Worm (Caenorhabditis elegans) whole organism, L1 larva: Measurements from ENCODE around the gene C04H4.1.
A peak's percentile ranks its signal among the peaks of the same experiment; 100 is the strongest.

Experiments
- C16A3.4 ChIP-seq: fragments of 150-350 bp; optimal IDR thresholded peaks from 2 replicates; lab custom pipeline; 2014; ENCODE audit warnings: missing biosample characterization, missing genetic modification characterization
- alr-1 ChIP-seq: fragments of 200-800 bp; sonication (Bioruptor generic); optimal IDR thresholded peaks from 2 replicates; lab custom pipeline; 2018; ENCODE audit warnings: borderline replicate concordance, mild to moderate bottlenecking, missing genetic modification characterization, missing compliant biosample characterization
- blmp-1 ChIP-seq: fragments of 150-350 bp; optimal IDR thresholded peaks from 2 replicates; lab custom pipeline; 2014; ENCODE audit warnings: missing biosample characterization, missing genetic modification characterization
- ceh-63 ChIP-seq: fragments of 200-800 bp; sonication (Bioruptor generic); optimal IDR thresholded peaks from 2 replicates; lab custom pipeline; 2018; ENCODE audit warnings: mild to moderate bottlenecking, missing genetic modification characterization, missing compliant biosample characterization
- ceh-82 ChIP-seq, 3 experiments: fragments of 150-350 bp in 1 of 3; sonication (generic microtip) in 2 of 3; optimal IDR thresholded peaks; 2 replicates each; lab custom pipeline; 2014 to 2017; ENCODE audit warnings: missing biosample characterization in 3 of 3, missing genetic modification characterization in 3 of 3
- ceh-90 ChIP-seq: sonication (generic microtip); optimal IDR thresholded peaks from 2 replicates; lab custom pipeline; 2016; ENCODE audit warnings: missing genetic modification characterization, missing compliant biosample characterization
- dpl-1 ChIP-seq, 3 experiments: fragments of 150-350 bp in 2 of 3; sonication (generic microtip) in 1 of 3; optimal IDR thresholded peaks; 2 replicates each; lab custom pipeline; 2014 to 2017; ENCODE audit warnings: missing biosample characterization in 3 of 3, missing genetic modification characterization in 3 of 3, missing genetic modification reagents in 3 of 3
- dsc-1 ChIP-seq: sonication (generic microtip); optimal IDR thresholded peaks from 2 replicates; lab custom pipeline; 2016; ENCODE audit warnings: mild to moderate bottlenecking, missing genetic modification characterization, missing compliant biosample characterization
- efl-1 ChIP-seq, 4 experiments: fragments of 150-350 bp; optimal IDR thresholded peaks in 3 of 4; peaks in 1 of 4; 1 replicate in 1 of 4; 2 replicates in 3 of 4; lab custom pipeline; 2014; ENCODE audit warnings: missing biosample characterization in 2 of 4, missing genetic modification characterization in 2 of 4, missing genetic modification reagents in 2 of 4
- elt-3 ChIP-seq, 6 experiments: fragments of 150-350 bp in 1 of 6; sonication (generic microtip); optimal IDR thresholded peaks; 2 replicates each; lab custom pipeline; 2017 to 2018; ENCODE audit warnings: missing biosample characterization in 6 of 6, missing genetic modification characterization in 6 of 6, inconsistent platforms in 1 of 6
- ets-5 ChIP-seq: fragments of 200-800 bp; sonication (Bioruptor generic); IDR thresholded peaks from 2 replicates; pipeline ENCODE4 v1.3.6; 2022; ENCODE audit warnings: missing genetic modification characterization, missing compliant biosample characterization
- fos-1 ChIP-seq: fragments of 150-350 bp; optimal IDR thresholded peaks from 2 replicates; lab custom pipeline; 2014; ENCODE audit warnings: missing biosample characterization, missing genetic modification characterization
- hlh-4 ChIP-seq: sonication (generic microtip); optimal IDR thresholded peaks from 2 replicates; lab custom pipeline; 2016; ENCODE audit warnings: mild to moderate bottlenecking, missing genetic modification characterization, missing compliant biosample characterization
- jun-1 ChIP-seq: fragments of 150-350 bp; optimal IDR thresholded peaks from 2 replicates; lab custom pipeline; 2014; ENCODE audit warnings: missing biosample characterization, missing genetic modification reagents, missing genetic modification characterization
- lin-14 ChIP-seq: fragments of 200-800 bp; sonication (Bioruptor generic); optimal IDR thresholded peaks from 2 replicates; lab custom pipeline; 2018; ENCODE audit warnings: mild to moderate bottlenecking, missing genetic modification characterization, moderate library complexity, missing compliant biosample characterization
- lir-3 ChIP-seq: sonication (generic microtip); optimal IDR thresholded peaks from 2 replicates; lab custom pipeline; 2016; ENCODE audit warnings: mild to moderate bottlenecking, missing genetic modification characterization, moderate library complexity, missing compliant biosample characterization; ENCODE audit not compliant: poor library complexity
- lsy-2 ChIP-seq, 2 experiments: fragments of 150-350 bp; optimal IDR thresholded peaks; 2 replicates each; lab custom pipeline; 2014; ENCODE audit warnings: missing biosample characterization in 2 of 2, missing genetic modification characterization in 2 of 2
- mab-9 ChIP-seq: fragments of 200-800 bp; sonication (Bioruptor generic); IDR thresholded peaks from 2 replicates; pipeline ENCODE4 v1.3.6; 2022; ENCODE audit warnings: missing genetic modification reagents, missing genetic modification characterization, missing compliant biosample characterization
- mef-2 ChIP-seq: fragments of 150-350 bp; optimal IDR thresholded peaks from 2 replicates; lab custom pipeline; 2014; ENCODE audit warnings: missing biosample characterization, missing genetic modification characterization
- mep-1 ChIP-seq: fragments of 150-350 bp; optimal IDR thresholded peaks from 2 replicates; lab custom pipeline; 2014; ENCODE audit warnings: missing biosample characterization, missing genetic modification characterization
- nhr-20 ChIP-seq: sonication (generic microtip); optimal IDR thresholded peaks from 2 replicates; lab custom pipeline; 2016; ENCODE audit warnings: mild to moderate bottlenecking, missing genetic modification characterization, missing compliant biosample characterization
- nhr-237 ChIP-seq: fragments of 150-350 bp; optimal IDR thresholded peaks from 2 replicates; lab custom pipeline; 2014; ENCODE audit warnings: missing biosample characterization, missing genetic modification characterization
- nhr-71 ChIP-seq: sonication (generic microtip); optimal IDR thresholded peaks from 2 replicates; lab custom pipeline; 2016; ENCODE audit warnings: mild to moderate bottlenecking, missing genetic modification characterization, moderate library complexity, missing compliant biosample characterization
- nhr-76 ChIP-seq: sonication (generic microtip); optimal IDR thresholded peaks from 2 replicates; lab custom pipeline; 2017; ENCODE audit warnings: missing biosample characterization, missing genetic modification characterization
- nhr-77 ChIP-seq: fragments of 150-350 bp; optimal IDR thresholded peaks from 2 replicates; lab custom pipeline; 2014; ENCODE audit warnings: missing biosample characterization, missing genetic modification characterization
- nhr-85 ChIP-seq: sonication (generic microtip); peaks from one replicate; lab custom pipeline; 2016; ENCODE audit warnings: missing genetic modification characterization, inconsistent platforms, missing compliant biosample characterization
- nhr-90 ChIP-seq: sonication (generic microtip); optimal IDR thresholded peaks from 2 replicates; lab custom pipeline; 2016; ENCODE audit warnings: mild to moderate bottlenecking, missing genetic modification characterization, missing compliant biosample characterization; ENCODE audit not compliant: poor library complexity
- pax-3 ChIP-seq: fragments of 200-800 bp; sonication (Bioruptor generic); optimal IDR thresholded peaks from 2 replicates; lab custom pipeline; 2018; ENCODE audit warnings: mild to moderate bottlenecking, missing genetic modification characterization, moderate library complexity, missing compliant biosample characterization
- pqm-1 ChIP-seq: sonication (generic microtip); optimal IDR thresholded peaks from 3 replicates; lab custom pipeline; 2017; ENCODE audit warnings: missing biosample characterization, missing genetic modification characterization
- snpc-4 ChIP-seq: fragments of 150-350 bp; optimal IDR thresholded peaks from 2 replicates; lab custom pipeline; 2014; ENCODE audit warnings: missing biosample characterization, missing genetic modification characterization
- snu-23 ChIP-seq: sonication (generic microtip); optimal IDR thresholded peaks from 2 replicates; lab custom pipeline; 2016; ENCODE audit warnings: missing genetic modification characterization, missing compliant biosample characterization
- sox-4 ChIP-seq: sonication (generic microtip); optimal IDR thresholded peaks from 2 replicates; lab custom pipeline; 2016; ENCODE audit warnings: missing genetic modification characterization, missing compliant biosample characterization
- sptf-1 ChIP-seq: fragments of 150-350 bp; optimal IDR thresholded peaks from 2 replicates; lab custom pipeline; 2014; ENCODE audit warnings: missing biosample characterization, missing genetic modification characterization
- swsn-7 ChIP-seq: sonication (generic microtip); optimal IDR thresholded peaks from 2 replicates; lab custom pipeline; 2016; ENCODE audit warnings: missing genetic modification characterization, missing compliant biosample characterization
- tbx-2 ChIP-seq: sonication (generic microtip); optimal IDR thresholded peaks from 2 replicates; lab custom pipeline; 2016; ENCODE audit warnings: missing genetic modification characterization, missing compliant biosample characterization
- unc-130 ChIP-seq: fragments of 150-350 bp; optimal IDR thresholded peaks from 2 replicates; lab custom pipeline; 2017; ENCODE audit warnings: missing biosample characterization, missing genetic modification characterization, inconsistent platforms
- ztf-4 ChIP-seq: fragments of 150-350 bp; optimal IDR thresholded peaks from 2 replicates; lab custom pipeline; 2014; ENCODE audit warnings: missing biosample characterization, missing genetic modification characterization

C04H4.1 gene

ce11 chrII:7928600-7928999, 30.0 kb upstream of the C04H4.1 start, which contains the start of gene spv-1:
TSS of gene spv-1 (minus strand) at chrII:7928700.
- TF ChIP-seq hlh-4 (no peak), efl-1 (optimal IDR thresholded peaks at IDR 0.05; lab: Kevin White, UChicago) (no peak), efl-1 (GFP tag; optimal IDR thresholded peaks at IDR 0.05 in 1 of 2; lab: Kevin White, UChicago) (peak in 1 of 2 experiments; percentile 6), sptf-1 (tag; lab: Kevin White, UChicago) (no peak), ztf-4 (tag; lab: Kevin White, UChicago) (no peak), alr-1 (no peak), ceh-63 (no peak)

- TF ChIP-seq ceh-82 (tag; optimal IDR thresholded peaks at IDR 0.05; lab: Kevin White, UChicago): no peak
- peak; percentile 85 for TF ChIP-seq nhr-85 (tag; lab: Kevin White, UChicago)
- TF ChIP-seq lin-14 (GFP tag; lab: Kevin White, UChicago): peak; percentile 71
- TF ChIP-seq sox-4: no peak
- TF ChIP-seq mep-1: peak; percentile 27
- peak; percentile 4 for TF ChIP-seq C16A3.4 (tag; lab: Kevin White, UChicago)
- TF ChIP-seq lsy-2 (tag; optimal IDR thresholded peaks at IDR 0.05; lab: Kevin White, UChicago): peak in 1 of 2 experiments; percentile 8
- TF ChIP-seq nhr-77 (tag; lab: Kevin White, UChicago): no peak
- peak; percentile 37 for TF ChIP-seq blmp-1 (tag; lab: Kevin White, UChicago)
- TF ChIP-seq nhr-20: peak; percentile 36
- peak; percentile 28 for TF ChIP-seq nhr-90 (tag; lab: Kevin White, UChicago)
- peak; percentile 52 for TF ChIP-seq snu-23 (GFP tag; lab: Kevin White, UChicago)
- no peak for TF ChIP-seq jun-1
Measured at ce11 chrII:7930671-7931070, 28.0 kb upstream of the C04H4.1 start.

- no peak for TF ChIP-seq mab-9
- no peak for TF ChIP-seq ceh-90 (tag; lab: Kevin White, UChicago)
- TF ChIP-seq nhr-85 (tag; lab: Kevin White, UChicago): no peak
Measured at ce11 chrII:7935622-7936021, 23.0 kb upstream of the C04H4.1 start.

ce11 chrII:7938078-7938477, 20.6 kb upstream of the C04H4.1 start, which contains the start of gene ZK669.2:
TSS of gene ZK669.2 (minus strand) at chrII:7938178.
- TF ChIP-seq alr-1 (no peak), lsy-2 (tag; optimal IDR thresholded peaks at IDR 0.05; lab: Kevin White, UChicago) (no peak), dsc-1 (tag; lab: Kevin White, UChicago) (no peak), pax-3 (no peak), swsn-7 (tag; lab: Kevin White, UChicago) (no peak), mep-1 (no peak), mef-2 (no peak), tbx-2 (tag; lab: Kevin White, UChicago) (no peak), unc-130 (tag; lab: Kevin White, UChicago) (no peak), blmp-1 (tag; lab: Kevin White, UChicago) (peak; percentile 81), fos-1 (tag; lab: Kevin White, UChicago) (no peak), ceh-90 (tag; lab: Kevin White, UChicago) (no peak), nhr-71 (tag; lab: Kevin White, UChicago) (no peak), dpl-1 (GFP tag; optimal IDR thresholded peaks at IDR 0.05; lab: Kevin White, UChicago) (no peak), ets-5 (GFP tag; lab: Robert Waterston, UW) (no peak), sox-4 (no peak), nhr-85 (tag; lab: Kevin White, UChicago) (no peak), lir-3 (tag; lab: Kevin White, UChicago) (no peak), pqm-1 (no peak), elt-3 (tag; optimal IDR thresholded peaks at IDR 0.05; lab: Kevin White, UChicago) (peak in 1 of 6 experiments; percentile 26), lin-14 (GFP tag; lab: Kevin White, UChicago) (peak; percentile 18), nhr-76 (tag; lab: Kevin White, UChicago) (no peak), nhr-237 (tag; lab: Kevin White, UChicago) (no peak), snpc-4 (tag; lab: Kevin White, UChicago) (no peak)
